Fruit fly (Drosophila melanogaster) whole organism, prepupa: ENCODE results near the gene Cpr76Bd.

Source experiments
- CG11902 ChIP-seq: fragments of 200-800 bp; sonication (Bioruptor generic); optimal IDR thresholded peaks from 3 replicates; lab custom pipeline; 2016; ENCODE audit warnings: missing biosample characterization, missing genetic modification characterization
- CG6163 ChIP-seq: fragments of 200-800 bp; sonication (Bioruptor generic); IDR thresholded peaks from 3 replicates; pipeline ENCODE4 v1.3.6; 2022; ENCODE audit warnings: missing biosample characterization, missing genetic modification characterization
- CG9139 ChIP-seq: fragments of 200-800 bp; sonication (Bioruptor generic); optimal IDR thresholded peaks from 3 replicates; lab custom pipeline; 2017; ENCODE audit warnings: missing biosample characterization, mild to moderate bottlenecking, missing genetic modification characterization
- Sox14 ChIP-seq: fragments of 200-800 bp; sonication (Bioruptor generic); optimal IDR thresholded peaks from 3 replicates; lab custom pipeline; 2016; ENCODE audit warnings: missing biosample characterization, missing genetic modification characterization

- no peak for TF ChIP-seq CG9139 (GFP tag; lab: Kevin White, UChicago)
- TF ChIP-seq Sox14 = no peak
- TF ChIP-seq CG6163 (GFP tag; lab: Robert Waterston, UW) = no peak
- no peak for TF ChIP-seq CG11902 (GFP tag; lab: Kevin White, UChicago)
Observed at dm6 chr3L:19486398-19486797, 46.1 kb upstream of the Cpr76Bd start, which contains the start of gene brv1.
